Worm (Caenorhabditis elegans) whole organism, midembryonic: ENCODE results near the gene tmem-135.

Source experiments
- T22C8.4 ChIP-seq: fragments of 200-800 bp; sonication (Bioruptor generic); IDR thresholded peaks from 2 replicates; pipeline ENCODE4 v1.3.6; 2022; ENCODE audit warnings: missing genetic modification characterization, missing compliant biosample characterization
- cog-1 ChIP-seq: sonication (generic microtip); optimal IDR thresholded peaks from 2 replicates; lab custom pipeline; 2016; ENCODE audit warnings: missing genetic modification characterization, missing compliant biosample characterization
- flt-1 ChIP-seq: fragments of 200-800 bp; sonication (Bioruptor generic); IDR thresholded peaks from 2 replicates; pipeline ENCODE4 v1.3.6; 2022; ENCODE audit warnings: missing genetic modification characterization, missing compliant biosample characterization
- med-1 ChIP-seq: sonication (generic microtip); optimal IDR thresholded peaks from 2 replicates; lab custom pipeline; 2017; ENCODE audit warnings: missing genetic modification characterization, mild to moderate bottlenecking, missing compliant biosample characterization, antibody characterized with exemption, missing genetic modification reagents; ENCODE audit not compliant: insufficient read depth
- ref-1 ChIP-seq: fragments of 200-800 bp; sonication (Bioruptor generic); conservative IDR thresholded peaks from 2 replicates; pipeline ENCODE4 v1.3.6; 2022; ENCODE audit warnings: missing genetic modification reagents, missing genetic modification characterization, missing compliant biosample characterization
- tab-1 ChIP-seq: fragments of 200-800 bp; sonication (Bioruptor generic); IDR thresholded peaks from 2 replicates; pipeline ENCODE4 v1.3.6; 2022; ENCODE audit warnings: missing genetic modification characterization, missing compliant biosample characterization

- TF ChIP-seq cog-1 (tag; lab: Kevin White, UChicago) (no peak), flt-1 (GFP tag; lab: Robert Waterston, UW) (no peak), ref-1 (no peak), tab-1 (GFP tag; lab: Robert Waterston, UW) (no peak), med-1 (no peak), T22C8.4 (GFP tag; lab: Robert Waterston, UW) (no peak)
These were observed 21.3 kb downstream of the tmem-135 start for ce11 chrX:4694611-4695370.
